Fruit fly (Drosophila melanogaster): ENCODE data around the gene rols.

dm6 chr3L:12058293-12058842 lies 6.3 kb downstream of the rols start:
- TF ChIP-seq CTCF (optimal IDR thresholded peaks at IDR 0.05) = no peak
- no peak for TF ChIP-seq CG8478 (optimal IDR thresholded peaks at IDR 0.05)
